Fruit fly (Drosophila melanogaster) whole organism, prepupa: ENCODE measurements around the gene CG10713.

Source experiments
- Blimp-1 ChIP-seq: fragments of 200-800 bp; sonication (Bioruptor generic); optimal IDR thresholded peaks from 3 replicates; lab custom pipeline; 2017; ENCODE audit warnings: missing biosample characterization, missing genetic modification characterization, mild to moderate bottlenecking, moderate library complexity, missing genetic modification reagents
- CG10631 ChIP-seq: fragments of 200-800 bp; sonication (Bioruptor generic); optimal IDR thresholded peaks from 2 replicates; lab custom pipeline; 2016; ENCODE audit warnings: missing biosample characterization, missing genetic modification characterization
- CG11762 ChIP-seq: fragments of 200-800 bp; sonication (Bioruptor generic); optimal IDR thresholded peaks from 3 replicates; lab custom pipeline; 2016; ENCODE audit warnings: missing biosample characterization, missing genetic modification characterization; ENCODE audit not compliant: insufficient read depth
- CG1621 ChIP-seq: fragments of 200-800 bp; sonication (Bioruptor generic); optimal IDR thresholded peaks from 3 replicates; lab custom pipeline; 2018; ENCODE audit warnings: missing biosample characterization, mild to moderate bottlenecking, missing genetic modification characterization
- CG16779 ChIP-seq: fragments of 200-800 bp; sonication (Bioruptor generic); optimal IDR thresholded peaks from 3 replicates; lab custom pipeline; 2017; ENCODE audit warnings: missing biosample characterization, mild to moderate bottlenecking, missing genetic modification characterization
- CG3032 ChIP-seq: fragments of 200-800 bp; optimal IDR thresholded peaks from 2 replicates; lab custom pipeline; 2019; ENCODE audit warnings: missing biosample characterization, mild to moderate bottlenecking, missing genetic modification characterization, moderate library complexity
- CG31627 ChIP-seq: fragments of 200-800 bp; sonication (Bioruptor generic); optimal IDR thresholded peaks from 3 replicates; lab custom pipeline; 2016; ENCODE audit warnings: missing biosample characterization, missing genetic modification characterization
- CG32006 ChIP-seq: fragments of 200-800 bp; sonication (Bioruptor generic); optimal IDR thresholded peaks from 3 replicates; lab custom pipeline; 2017; ENCODE audit warnings: missing biosample characterization, mild to moderate bottlenecking, missing genetic modification characterization
- CG34406 ChIP-seq: fragments of 200-800 bp; sonication (Bioruptor generic); optimal IDR thresholded peaks from 3 replicates; lab custom pipeline; 2016; ENCODE audit warnings: missing biosample characterization, missing genetic modification characterization
- CG3919 ChIP-seq: fragments of 200-800 bp; sonication (Bioruptor generic); optimal IDR thresholded peaks from 3 replicates; lab custom pipeline; 2016; ENCODE audit warnings: missing biosample characterization, missing genetic modification characterization
- CG6163 ChIP-seq: fragments of 200-800 bp; sonication (Bioruptor generic); IDR thresholded peaks from 3 replicates; pipeline ENCODE4 v1.3.6; 2022; ENCODE audit warnings: missing biosample characterization, missing genetic modification characterization
- CG6792 ChIP-seq: fragments of 200-800 bp; sonication (Bioruptor generic); optimal IDR thresholded peaks from 3 replicates; lab custom pipeline; 2016; ENCODE audit warnings: missing biosample characterization, missing genetic modification characterization
- CG6854 ChIP-seq: fragments of 200-800 bp; sonication (Bioruptor generic); optimal IDR thresholded peaks from 2 replicates; lab custom pipeline; 2017; ENCODE audit warnings: missing biosample characterization, mild to moderate bottlenecking, missing genetic modification characterization
- CG7368 ChIP-seq: fragments of 200-800 bp; sonication (Bioruptor generic); optimal IDR thresholded peaks from 3 replicates; lab custom pipeline; 2016; ENCODE audit warnings: missing biosample characterization, missing genetic modification characterization
- CG8119 ChIP-seq: fragments of 200-800 bp; sonication (Bioruptor generic); IDR thresholded peaks from 3 replicates; pipeline ENCODE4 v1.3.6; 2022; ENCODE audit warnings: missing biosample characterization, missing genetic modification characterization
- CG8319 ChIP-seq: fragments of 200-800 bp; sonication (Bioruptor generic); optimal IDR thresholded peaks from 3 replicates; lab custom pipeline; 2016; ENCODE audit warnings: missing biosample characterization, missing genetic modification characterization
- Eip75B ChIP-seq: fragments of 200-800 bp; sonication (Bioruptor generic); optimal IDR thresholded peaks from 3 replicates; lab custom pipeline; 2016; ENCODE audit warnings: missing biosample characterization, missing genetic modification characterization
- Eip78C ChIP-seq: fragments of 200-800 bp; sonication (Bioruptor generic); peaks from one replicate; lab custom pipeline; 2016; ENCODE audit warnings: missing biosample characterization, missing genetic modification characterization
- Eip93F ChIP-seq: fragments of 200-800 bp; sonication (Bioruptor generic); optimal IDR thresholded peaks from 2 replicates; lab custom pipeline; 2016; ENCODE audit warnings: missing biosample characterization, mild to moderate bottlenecking, missing genetic modification characterization
- Ets21C ChIP-seq: fragments of 200-800 bp; sonication (Bioruptor generic); optimal IDR thresholded peaks from 3 replicates; lab custom pipeline; 2016; ENCODE audit warnings: missing biosample characterization, missing genetic modification characterization
- Ets96B ChIP-seq: fragments of 200-800 bp; optimal IDR thresholded peaks from 2 replicates; lab custom pipeline; 2019; ENCODE audit warnings: missing biosample characterization, mild to moderate bottlenecking, missing genetic modification characterization, moderate library complexity
- Gug ChIP-seq: fragments of 200-800 bp; sonication (Bioruptor generic); IDR thresholded peaks from 2 replicates; pipeline ENCODE4 v1.3.6; 2022; ENCODE audit warnings: missing biosample characterization, missing genetic modification characterization
- Hr38 ChIP-seq: sonication (Bioruptor generic); optimal IDR thresholded peaks from 2 replicates; lab custom pipeline; 2016; ENCODE audit warnings: missing biosample characterization, missing genetic modification characterization
- Hr39 ChIP-seq: fragments of 200-800 bp; sonication (Bioruptor generic); optimal IDR thresholded peaks from 2 replicates; lab custom pipeline; 2016; ENCODE audit warnings: missing biosample characterization, missing genetic modification characterization
- Hr4 ChIP-seq: fragments of 200-800 bp; sonication (Bioruptor generic); optimal IDR thresholded peaks from 3 replicates; lab custom pipeline; 2016; ENCODE audit warnings: missing biosample characterization, missing genetic modification characterization
- Sox102F ChIP-seq: fragments of 200-800 bp; sonication (Bioruptor generic); optimal IDR thresholded peaks from 2 replicates; lab custom pipeline; 2016; ENCODE audit warnings: missing biosample characterization, mild to moderate bottlenecking, missing genetic modification characterization
- Sox15 ChIP-seq: fragments of 200-800 bp; sonication (Bioruptor generic); optimal IDR thresholded peaks from 3 replicates; lab custom pipeline; 2016; ENCODE audit warnings: missing biosample characterization, missing genetic modification characterization
- achi ChIP-seq: fragments of 200-800 bp; sonication (Bioruptor generic); optimal IDR thresholded peaks from 3 replicates; lab custom pipeline; 2016; ENCODE audit warnings: missing biosample characterization, missing genetic modification characterization
- acj6 ChIP-seq: fragments of 200-800 bp; sonication (Bioruptor generic); optimal IDR thresholded peaks from 3 replicates; lab custom pipeline; 2016; ENCODE audit warnings: missing biosample characterization, missing genetic modification characterization
- cyc ChIP-seq: fragments of 200-800 bp; sonication (Bioruptor generic); optimal IDR thresholded peaks from 3 replicates; lab custom pipeline; 2016; ENCODE audit warnings: missing biosample characterization, missing genetic modification characterization
- dac ChIP-seq: fragments of 200-800 bp; sonication (Bioruptor generic); optimal IDR thresholded peaks from 2 replicates; lab custom pipeline; 2017; ENCODE audit warnings: missing biosample characterization, mild to moderate bottlenecking, missing genetic modification characterization
- eg ChIP-seq: fragments of 200-800 bp; sonication (Bioruptor generic); IDR thresholded peaks from 3 replicates; pipeline ENCODE4 v1.3.6; 2022; ENCODE audit warnings: missing biosample characterization, missing genetic modification characterization
- esn ChIP-seq: fragments of 200-800 bp; sonication (Bioruptor generic); optimal IDR thresholded peaks from 2 replicates; lab custom pipeline; 2016; ENCODE audit warnings: missing biosample characterization, mild to moderate bottlenecking, missing genetic modification characterization, moderate library complexity
- fkh ChIP-seq: fragments of 200-800 bp; sonication (Bioruptor generic); optimal IDR thresholded peaks from 3 replicates; lab custom pipeline; 2017; ENCODE audit warnings: missing biosample characterization, mild to moderate bottlenecking, missing genetic modification characterization, moderate library complexity
- lz ChIP-seq: fragments of 200-800 bp; sonication (Bioruptor generic); optimal IDR thresholded peaks from 3 replicates; lab custom pipeline; 2016; ENCODE audit warnings: missing biosample characterization, missing genetic modification characterization
- salr ChIP-seq, 2 experiments: fragments of 200-800 bp; sonication (Bioruptor generic); optimal IDR thresholded peaks; 3 replicates each; lab custom pipeline; 2016 to 2018; ENCODE audit warnings: missing biosample characterization in 2 of 2, missing genetic modification characterization in 2 of 2, mild to moderate bottlenecking in 1 of 2
- ss ChIP-seq, 2 experiments: fragments of 200-800 bp; sonication (Bioruptor generic); optimal IDR thresholded peaks; 2 replicates in 1 of 2; 3 replicates in 1 of 2; lab custom pipeline; 2017 to 2018; ENCODE audit warnings: mild to moderate bottlenecking in 2 of 2, missing biosample characterization in 2 of 2, missing genetic modification characterization in 2 of 2, moderate library complexity in 1 of 2
- svp ChIP-seq: fragments of 200-800 bp; sonication (Bioruptor generic); peaks from one replicate; lab custom pipeline; 2016; ENCODE audit warnings: missing biosample characterization, missing genetic modification characterization
- topi ChIP-seq: fragments of 200-800 bp; sonication (Bioruptor generic); optimal IDR thresholded peaks from 3 replicates; lab custom pipeline; 2016; ENCODE audit warnings: missing biosample characterization, missing genetic modification characterization
- vri ChIP-seq: fragments of 200-800 bp; sonication (Bioruptor generic); optimal IDR thresholded peaks from 3 replicates; lab custom pipeline; 2016; ENCODE audit warnings: missing biosample characterization, mild to moderate bottlenecking, missing genetic modification characterization

Gene CG10713

dm6 chr3L:13478339-13479203 lies 43.5 kb upstream of the CG10713 start (continued):
- TF ChIP-seq CG16779 (tag; lab: Kevin White, UChicago) (no peak), cyc (GFP tag; lab: Kevin White, UChicago) (peak; percentile 31), CG32006 (peak; percentile 30), Ets96B (tag; lab: Kevin White, UChicago) (peak; percentile 5), acj6 (GFP tag; lab: Kevin White, UChicago) (peak; percentile 26), Hr4 (GFP tag; lab: Kevin White, UChicago) (no peak), Eip93F (GFP tag; lab: Kevin White, UChicago) (no peak), Ets21C (GFP tag; lab: Kevin White, UChicago) (peak; percentile 9), svp (GFP tag; lab: Kevin White, UChicago) (peak; percentile 30), esn (GFP tag; lab: Kevin White, UChicago) (peak; percentile 64), Eip75B (GFP tag; lab: Kevin White, UChicago) (no peak), Sox15 (GFP tag; lab: Kevin White, UChicago) (peak; percentile 26), CG10631 (GFP tag; lab: Kevin White, UChicago) (peak; percentile 21), topi (GFP tag; lab: Kevin White, UChicago) (peak; percentile 21), lz (GFP tag; lab: Kevin White, UChicago) (peak; percentile 41), CG6792 (GFP tag; lab: Kevin White, UChicago) (peak; percentile 13), Eip78C (GFP tag; lab: Kevin White, UChicago) (peak; percentile 78), Hr39 (GFP tag; lab: Kevin White, UChicago) (peak; percentile 47), Hr38 (GFP tag; lab: Kevin White, UChicago) (no peak)

- TF ChIP-seq Eip78C (GFP tag; lab: Kevin White, UChicago) = peak; percentile 77
- peak; percentile 68 for TF ChIP-seq svp (GFP tag; lab: Kevin White, UChicago)
- TF ChIP-seq CG3032 (tag; lab: Kevin White, UChicago) = no peak
- TF ChIP-seq vri (GFP tag; lab: Kevin White, UChicago) = peak; percentile 47
- TF ChIP-seq CG7368 (GFP tag; lab: Kevin White, UChicago) = no peak
- TF ChIP-seq CG6854 (GFP tag; lab: Kevin White, UChicago) = peak; percentile 15
- TF ChIP-seq CG1621 (tag; lab: Kevin White, UChicago) = peak; percentile 35
- TF ChIP-seq CG8119 (GFP tag; lab: Robert Waterston, UW) = peak; percentile 33; the same call in 2 of the 3 replicates
- no peak for TF ChIP-seq Sox102F (GFP tag; lab: Kevin White, UChicago)
- TF ChIP-seq CG6163 (GFP tag; lab: Robert Waterston, UW) = peak; percentile 50; the same call in 1 of the 3 replicates
- no peak for TF ChIP-seq fkh (GFP tag; lab: Kevin White, UChicago)
- TF ChIP-seq eg = peak; percentile 23; the same call in 1 of the 3 replicates
- TF ChIP-seq Blimp-1 = no peak
- no peak for TF ChIP-seq acj6 (GFP tag; lab: Kevin White, UChicago)
These were observed 42.6 kb upstream of the CG10713 start, which contains the start of gene stv for dm6 chr3L:13477453-13478184. stv (plus strand) TSS chr3L:13477541.

dm6 chr3L:13476566-13477452 lies 41.8 kb upstream of the CG10713 start:
- TF ChIP-seq CG34406 (GFP tag; lab: Kevin White, UChicago) = peak; percentile 93
- peak; percentile 93 for TF ChIP-seq CG10631 (GFP tag; lab: Kevin White, UChicago)
- peak; percentile 93 for TF ChIP-seq CG3919 (GFP tag; lab: Kevin White, UChicago)
- TF ChIP-seq vri (GFP tag; lab: Kevin White, UChicago) = peak; percentile 62
- TF ChIP-seq CG3032 (tag; lab: Kevin White, UChicago) = peak; percentile 92
- TF ChIP-seq Ets96B (tag; lab: Kevin White, UChicago) = peak; percentile 90
- TF ChIP-seq CG11762 = peak; percentile 92
- TF ChIP-seq CG6792 (GFP tag; lab: Kevin White, UChicago) = peak; percentile 91
- TF ChIP-seq Sox102F (GFP tag; lab: Kevin White, UChicago) = peak; percentile 76
- peak; percentile 95 for TF ChIP-seq acj6 (GFP tag; lab: Kevin White, UChicago)
- TF ChIP-seq ss (GFP tag; optimal IDR thresholded peaks at IDR 0.05; lab: Kevin White, UChicago) = peak; percentile 90
- TF ChIP-seq Eip75B (GFP tag; lab: Kevin White, UChicago) = peak; percentile 91
- TF ChIP-seq dac (GFP tag; lab: Kevin White, UChicago) = peak; percentile 88
- peak; percentile 80 for TF ChIP-seq Sox15 (GFP tag; lab: Kevin White, UChicago)
- TF ChIP-seq CG1621 (tag; lab: Kevin White, UChicago) = peak; percentile 84
- TF ChIP-seq CG8319 (GFP tag; lab: Kevin White, UChicago) = peak; percentile 84
- peak; percentile 76 for TF ChIP-seq CG31627
- TF ChIP-seq lz (GFP tag; lab: Kevin White, UChicago) = peak; percentile 81
- TF ChIP-seq salr (GFP tag; optimal IDR thresholded peaks at IDR 0.05; lab: Kevin White, UChicago) = peak; percentile 77 to 98
- peak; percentile 89 for TF ChIP-seq Gug (GFP tag; lab: Robert Waterston, UW)
- TF ChIP-seq CG6163 (GFP tag; lab: Robert Waterston, UW) = peak; percentile 92
- peak; percentile 95 for TF ChIP-seq achi (GFP tag; lab: Kevin White, UChicago)
